Worm (Caenorhabditis elegans) whole organism, midembryonic: ENCODE results near the gene ddo-3.

Source experiments
- T22C8.4 ChIP-seq: fragments of 200-800 bp; sonication (Bioruptor generic); IDR thresholded peaks from 2 replicates; pipeline ENCODE4 v1.3.6; 2022; ENCODE audit warnings: missing genetic modification characterization, missing compliant biosample characterization
- cog-1 ChIP-seq: sonication (generic microtip); optimal IDR thresholded peaks from 2 replicates; lab custom pipeline; 2016; ENCODE audit warnings: missing genetic modification characterization, missing compliant biosample characterization
- flt-1 ChIP-seq: fragments of 200-800 bp; sonication (Bioruptor generic); IDR thresholded peaks from 2 replicates; pipeline ENCODE4 v1.3.6; 2022; ENCODE audit warnings: missing genetic modification characterization, missing compliant biosample characterization
- klf-2 ChIP-seq: fragments of 200-800 bp; sonication (Bioruptor generic); conservative IDR thresholded peaks from 2 replicates; pipeline ENCODE4 v1.3.6; 2022; ENCODE audit warnings: missing genetic modification reagents, missing genetic modification characterization, missing compliant biosample characterization
- med-1 ChIP-seq: sonication (generic microtip); optimal IDR thresholded peaks from 2 replicates; lab custom pipeline; 2017; ENCODE audit warnings: missing genetic modification characterization, mild to moderate bottlenecking, missing compliant biosample characterization, antibody characterized with exemption, missing genetic modification reagents; ENCODE audit not compliant: insufficient read depth
- ref-1 ChIP-seq: fragments of 200-800 bp; sonication (Bioruptor generic); conservative IDR thresholded peaks from 2 replicates; pipeline ENCODE4 v1.3.6; 2022; ENCODE audit warnings: missing genetic modification reagents, missing genetic modification characterization, missing compliant biosample characterization
- tab-1 ChIP-seq: fragments of 200-800 bp; sonication (Bioruptor generic); IDR thresholded peaks from 2 replicates; pipeline ENCODE4 v1.3.6; 2022; ENCODE audit warnings: missing genetic modification characterization, missing compliant biosample characterization
- ztf-23 ChIP-seq: fragments of 200-800 bp; sonication (Bioruptor generic); IDR thresholded peaks from 2 replicates; pipeline ENCODE4 v1.3.6; 2022; ENCODE audit warnings: missing genetic modification reagents, missing genetic modification characterization, missing compliant biosample characterization
- ztf-29 ChIP-seq: fragments of 200-800 bp; sonication (Bioruptor generic); IDR thresholded peaks from 2 replicates; pipeline ENCODE4 v1.3.6; 2022; ENCODE audit warnings: missing genetic modification reagents, missing genetic modification characterization, missing compliant biosample characterization

ddo-3 gene

ce11 chrIII:6601073-6601472, 13.4 kb downstream of the ddo-3 start, which contains the start of gene let-765:
Gene let-765, minus strand, starts transcription at chrIII:6601173.
- TF ChIP-seq klf-2: no peak
- TF ChIP-seq ref-1 (GFP tag; lab: Robert Waterston, UW): no peak
- no peak for TF ChIP-seq ztf-29 (GFP tag; lab: Robert Waterston, UW)
- no peak for TF ChIP-seq flt-1
- TF ChIP-seq tab-1 (GFP tag; lab: Robert Waterston, UW): no peak
- TF ChIP-seq med-1 (GFP tag; lab: Kevin White, UChicago): no peak
- no peak for TF ChIP-seq T22C8.4 (GFP tag; lab: Robert Waterston, UW)
- no peak for TF ChIP-seq ztf-23 (GFP tag; lab: Robert Waterston, UW)
- no peak for TF ChIP-seq cog-1

DNA sequence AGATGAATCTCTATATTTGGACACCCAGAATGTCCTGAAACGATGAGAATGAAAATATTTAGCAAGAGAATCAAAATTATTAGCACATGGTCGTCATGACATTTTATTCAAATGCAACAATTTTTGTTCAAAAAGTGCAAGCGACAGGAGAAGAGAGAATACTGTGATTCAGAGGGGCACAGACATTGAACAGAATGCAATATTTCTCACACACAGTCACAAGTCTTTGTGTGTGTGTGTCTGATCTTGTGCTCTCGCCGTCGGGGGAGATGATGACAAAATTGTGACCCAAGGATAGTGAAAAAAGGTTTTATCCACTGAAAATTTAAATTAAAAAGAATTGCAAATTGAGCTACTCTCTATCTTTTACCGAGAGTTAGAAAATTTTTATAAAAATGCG, 15.5 kb downstream of the ddo-3 start:
- TF ChIP-seq flt-1 (no peak), tab-1 (GFP tag; lab: Robert Waterston, UW) (no peak), ztf-23 (GFP tag; lab: Robert Waterston, UW) (no peak), cog-1 (no peak)

ce11 chrIII:6604317-6604716, 16.7 kb downstream of the ddo-3 start:
- TF ChIP-seq ztf-23 (GFP tag; lab: Robert Waterston, UW) (no peak), tab-1 (GFP tag; lab: Robert Waterston, UW) (no peak), klf-2 (no peak), flt-1 (no peak), ref-1 (GFP tag; lab: Robert Waterston, UW) (no peak), T22C8.4 (GFP tag; lab: Robert Waterston, UW) (no peak), cog-1 (no peak), ztf-29 (GFP tag; lab: Robert Waterston, UW) (no peak), med-1 (GFP tag; lab: Kevin White, UChicago) (no peak)

DNA sequence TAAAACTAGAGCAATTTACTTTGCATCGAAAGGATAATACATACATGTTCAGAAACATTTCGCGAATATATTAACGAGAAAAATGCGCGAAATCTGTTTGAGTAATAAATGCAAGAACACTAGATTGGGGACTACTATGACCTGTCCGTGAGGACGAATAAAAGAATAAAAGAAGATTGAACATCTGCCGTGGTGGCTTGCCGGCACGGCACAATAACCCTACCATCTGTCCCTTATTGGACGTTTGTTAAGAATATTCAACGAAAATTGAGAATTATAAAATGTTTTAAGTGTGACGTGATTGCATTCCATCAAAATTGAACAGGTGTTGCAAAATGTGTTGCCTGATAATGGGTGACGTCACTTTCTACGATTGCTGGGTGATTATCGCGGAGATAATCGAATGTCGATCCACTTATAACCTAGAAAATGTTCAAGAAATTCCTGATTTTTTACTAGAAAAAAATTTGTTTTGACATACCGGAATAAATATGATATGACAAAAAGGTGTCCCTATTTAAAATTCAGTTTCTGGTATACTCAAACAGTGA, 17.9 kb downstream of the ddo-3 start:
- TF ChIP-seq med-1 (GFP tag; lab: Kevin White, UChicago): no peak
- TF ChIP-seq klf-2: no peak
- no peak for TF ChIP-seq ztf-29 (GFP tag; lab: Robert Waterston, UW)
- no peak for TF ChIP-seq T22C8.4 (GFP tag; lab: Robert Waterston, UW)
- TF ChIP-seq ref-1 (GFP tag; lab: Robert Waterston, UW): no peak
- no peak for TF ChIP-seq flt-1

ce11 chrIII:6606022-6606467, 18.4 kb downstream of the ddo-3 start:
- TF ChIP-seq klf-2 (no peak), ztf-23 (GFP tag; lab: Robert Waterston, UW) (0 out of 2 replicates have a peak, but pooled peaks have one; percentile 25)

- TF ChIP-seq flt-1 (no peak), cog-1 (no peak), klf-2 (no peak), med-1 (GFP tag; lab: Kevin White, UChicago) (no peak), tab-1 (GFP tag; lab: Robert Waterston, UW) (no peak), T22C8.4 (GFP tag; lab: Robert Waterston, UW) (no peak), ztf-29 (GFP tag; lab: Robert Waterston, UW) (no peak), ref-1 (GFP tag; lab: Robert Waterston, UW) (no peak), ztf-23 (GFP tag; lab: Robert Waterston, UW) (no peak)
Measured at ce11 chrIII:6606641-6607040, 19.0 kb downstream of the ddo-3 start.

DNA sequence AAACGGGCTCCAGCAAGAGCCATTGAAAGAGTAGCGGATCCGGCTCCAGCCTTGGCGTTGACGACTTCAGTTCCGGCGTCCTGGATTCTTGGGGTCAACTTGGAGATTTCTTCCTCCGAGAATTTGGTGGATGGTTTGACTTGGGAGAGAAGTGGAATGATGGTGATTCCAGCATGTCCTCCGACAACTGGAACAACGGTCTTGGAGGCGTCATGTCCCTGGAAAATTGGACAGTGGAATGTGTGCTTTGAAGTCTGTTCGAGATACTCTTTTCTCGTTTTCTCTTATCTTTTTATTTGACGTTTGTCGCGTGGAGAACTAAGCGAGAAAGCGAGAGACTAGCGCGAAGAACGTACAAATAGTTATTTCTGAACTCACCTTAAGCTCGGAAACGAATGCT, 19.4 kb downstream of the ddo-3 start:
- no peak for TF ChIP-seq T22C8.4 (GFP tag; lab: Robert Waterston, UW)
- TF ChIP-seq cog-1: no peak
- no peak for TF ChIP-seq flt-1
- TF ChIP-seq ztf-29 (GFP tag; lab: Robert Waterston, UW): no peak
- TF ChIP-seq tab-1 (GFP tag; lab: Robert Waterston, UW): no peak
- TF ChIP-seq klf-2: no peak
- no peak for TF ChIP-seq ref-1 (GFP tag; lab: Robert Waterston, UW)
- TF ChIP-seq ztf-23 (GFP tag; lab: Robert Waterston, UW): no peak
- TF ChIP-seq med-1 (GFP tag; lab: Kevin White, UChicago): no peak

ce11 chrIII:6607646-6608045, 20.0 kb downstream of the ddo-3 start:
- no peak for TF ChIP-seq T22C8.4 (GFP tag; lab: Robert Waterston, UW)

ce11 chrIII:6608101-6608672, 20.5 kb downstream of the ddo-3 start, which contains the start of the genes mdh-2 and F20H11.4:
Gene mdh-2, minus strand, starts transcription at chrIII:6608106.
Gene F20H11.4, plus strand, starts transcription at chrIII:6608622.
- TF ChIP-seq cog-1 (no peak), tab-1 (GFP tag; lab: Robert Waterston, UW) (no peak), ztf-29 (GFP tag; lab: Robert Waterston, UW) (no peak), T22C8.4 (GFP tag; lab: Robert Waterston, UW) (no peak), ztf-23 (GFP tag; lab: Robert Waterston, UW) (no peak), ref-1 (GFP tag; lab: Robert Waterston, UW) (no peak), med-1 (GFP tag; lab: Kevin White, UChicago) (no peak), klf-2 (no peak), flt-1 (no peak)

- TF ChIP-seq T22C8.4 (GFP tag; lab: Robert Waterston, UW): no peak
- no peak for TF ChIP-seq ztf-29 (GFP tag; lab: Robert Waterston, UW)
- TF ChIP-seq flt-1: no peak
- no peak for TF ChIP-seq tab-1 (GFP tag; lab: Robert Waterston, UW)
- no peak for TF ChIP-seq med-1 (GFP tag; lab: Kevin White, UChicago)
- no peak for TF ChIP-seq cog-1
- no peak for TF ChIP-seq ref-1 (GFP tag; lab: Robert Waterston, UW)
- no peak for TF ChIP-seq klf-2
- TF ChIP-seq ztf-23 (GFP tag; lab: Robert Waterston, UW): no peak
Measured at ce11 chrIII:6610522-6610921, 22.9 kb downstream of the ddo-3 start, which contains the start of gene srh-40. Gene srh-40, plus strand, starts transcription at chrIII:6610822.
